Worm (Caenorhabditis elegans) whole organism, L4 larva: ENCODE results near the gene cdc-37.

ENCODE experiments used
- pqm-1 ChIP-seq: sonication (generic microtip); optimal IDR thresholded peaks from 2 replicates; lab custom pipeline; 2017; ENCODE audit warnings: missing biosample characterization, missing genetic modification characterization
- unc-62 ChIP-seq, 3 experiments: fragments of 150-350 bp in 1 of 3; sonication (generic microtip); optimal IDR thresholded peaks in 2 of 3; peaks in 1 of 3; 1 replicate in 1 of 3; 2 replicates in 2 of 3; lab custom pipeline; 2014 to 2017; ENCODE audit warnings: missing biosample characterization in 3 of 3, missing genetic modification characterization in 3 of 3, missing genetic modification reagents in 3 of 3, missing genotype in 1 of 3

DNA sequence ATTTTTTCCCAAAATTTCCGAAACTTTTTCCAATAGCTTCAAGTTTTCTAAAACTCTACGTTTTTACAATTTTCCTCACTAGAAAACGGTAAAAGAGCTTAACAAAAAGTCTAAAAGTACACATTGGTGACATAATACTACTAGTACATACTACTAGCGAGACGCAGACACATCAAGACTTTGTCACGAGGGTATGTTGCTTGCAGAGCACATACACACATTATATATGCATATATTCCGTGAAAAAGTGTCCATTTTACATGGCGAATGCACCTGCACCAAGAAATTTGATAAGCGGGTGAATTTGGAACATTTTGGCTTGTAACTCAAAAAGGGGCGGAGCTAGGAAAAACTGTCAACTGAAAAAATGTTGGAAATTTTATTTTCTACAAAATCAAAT lies 20.9 kb upstream of the cdc-37 start:
- no peak for TF ChIP-seq pqm-1 (tag; lab: Kevin White, UChicago)
- TF ChIP-seq unc-62 (GFP tag; optimal IDR thresholded peaks at IDR 0.05 in 1 of 2; lab: Kevin White, UChicago) = no peak
- TF ChIP-seq unc-62 (tag; optimal IDR thresholded peaks at IDR 0.05; lab: Kevin White, UChicago) = no peak
